Worm (Caenorhabditis elegans) whole organism, L4 larva: ENCODE measurements around the gene str-87.

ENCODE experiments used
- T26A8.4 ChIP-seq: fragments of 200-800 bp; sonication (Bioruptor generic); IDR thresholded peaks from 2 replicates; pipeline ENCODE4 v1.3.6; 2022; ENCODE audit warnings: missing genetic modification characterization, missing compliant biosample characterization
- Y105C5A.15 ChIP-seq: fragments of 200-800 bp; sonication (Bioruptor generic); IDR thresholded peaks from 2 replicates; pipeline ENCODE4 v1.3.6; 2022; ENCODE audit warnings: missing genetic modification characterization, missing compliant biosample characterization
- Y75B8A.6 ChIP-seq: fragments of 200-800 bp; sonication (Bioruptor generic); IDR thresholded peaks from 2 replicates; pipeline ENCODE4 v1.3.6; 2022; ENCODE audit warnings: missing genetic modification reagents, missing genetic modification characterization, missing compliant biosample characterization
- ZK546.5 ChIP-seq, 2 experiments: sonication (generic microtip); optimal IDR thresholded peaks; 2 replicates each; lab custom pipeline; 2017; ENCODE audit warnings: missing biosample characterization in 2 of 2, missing genetic modification characterization in 2 of 2
- ceh-28 ChIP-seq: fragments of 150-350 bp; optimal IDR thresholded peaks from 2 replicates; lab custom pipeline; 2014; ENCODE audit warnings: missing biosample characterization, missing genetic modification reagents, missing genetic modification characterization
- ceh-62 ChIP-seq: sonication (generic microtip); optimal IDR thresholded peaks from 2 replicates; lab custom pipeline; 2017; ENCODE audit warnings: missing biosample characterization, missing genetic modification characterization
- ceh-82 ChIP-seq: sonication (generic microtip); optimal IDR thresholded peaks from 2 replicates; lab custom pipeline; 2017; ENCODE audit warnings: missing biosample characterization, missing genetic modification characterization
- daf-12 ChIP-seq: fragments of 150-350 bp; optimal IDR thresholded peaks from 2 replicates; lab custom pipeline; 2014; ENCODE audit warnings: missing biosample characterization, missing genetic modification reagents, missing genetic modification characterization
- daf-16 ChIP-seq, 3 experiments: sonication (generic microtip); optimal IDR thresholded peaks; 2 replicates each; lab custom pipeline; 2016 to 2017; ENCODE audit warnings: missing genetic modification characterization in 3 of 3, missing genetic modification reagents in 3 of 3, mild to moderate bottlenecking in 2 of 3, missing compliant biosample characterization in 2 of 3, missing biosample characterization in 1 of 3, moderate library complexity in 1 of 3
- daf-8 ChIP-seq: fragments of 200-800 bp; sonication (Bioruptor generic); IDR thresholded peaks from 2 replicates; pipeline ENCODE4 v1.3.6; 2022; ENCODE audit warnings: missing genetic modification characterization, missing compliant biosample characterization
- dmd-6 ChIP-seq: fragments of 200-800 bp; sonication (Bioruptor generic); IDR thresholded peaks from 2 replicates; pipeline ENCODE4 v1.3.6; 2022; ENCODE audit warnings: missing genetic modification reagents, missing genetic modification characterization, missing compliant biosample characterization
- dmd-8 ChIP-seq: fragments of 200-800 bp; sonication (Bioruptor generic); IDR thresholded peaks from 2 replicates; pipeline ENCODE4 v1.3.6; 2022; ENCODE audit warnings: missing genetic modification characterization, missing compliant biosample characterization
- duxl-1 ChIP-seq: sonication (generic microtip); optimal IDR thresholded peaks from 2 replicates; lab custom pipeline; 2016; ENCODE audit warnings: mild to moderate bottlenecking, missing genetic modification characterization, moderate library complexity, missing compliant biosample characterization; ENCODE audit not compliant: poor library complexity
- dve-1 ChIP-seq: sonication (generic microtip); optimal IDR thresholded peaks from 2 replicates; lab custom pipeline; 2017; ENCODE audit warnings: antibody characterized with exemption, mild to moderate bottlenecking, missing genetic modification characterization, missing compliant biosample characterization; ENCODE audit not compliant: insufficient read depth
- egl-43 ChIP-seq: fragments of 200-800 bp; sonication (Bioruptor generic); IDR thresholded peaks from 2 replicates; pipeline ENCODE4 v1.3.6; 2022; ENCODE audit warnings: missing genetic modification reagents, missing genetic modification characterization, missing compliant biosample characterization
- fos-1 ChIP-seq: fragments of 150-350 bp; optimal IDR thresholded peaks from 2 replicates; lab custom pipeline; 2014; ENCODE audit warnings: missing biosample characterization, missing genetic modification characterization
- gei-8 ChIP-seq: fragments of 200-800 bp; sonication (Bioruptor generic); optimal IDR thresholded peaks from 2 replicates; lab custom pipeline; 2018; ENCODE audit warnings: mild to moderate bottlenecking, missing genetic modification characterization, missing compliant biosample characterization
- hif-1 ChIP-seq, 2 experiments: sonication (generic microtip); optimal IDR thresholded peaks; 2 replicates each; lab custom pipeline; 2016 to 2017; ENCODE audit warnings: missing compliant biosample characterization in 2 of 2, missing genetic modification characterization in 2 of 2, missing genetic modification reagents in 2 of 2, missing genotype in 2 of 2, mild to moderate bottlenecking in 1 of 2
- hlh-11 ChIP-seq: fragments of 200-800 bp; sonication (Bioruptor generic); optimal IDR thresholded peaks from 2 replicates; lab custom pipeline; 2018; ENCODE audit warnings: mild to moderate bottlenecking, missing genetic modification characterization, missing compliant biosample characterization
- hlh-30 ChIP-seq: sonication (generic microtip); optimal IDR thresholded peaks from 2 replicates; lab custom pipeline; 2017; ENCODE audit warnings: antibody characterized with exemption, mild to moderate bottlenecking, missing genetic modification characterization, missing compliant biosample characterization; ENCODE audit not compliant: insufficient read depth
- lim-7 ChIP-seq: fragments of 200-800 bp; sonication (Bioruptor generic); IDR thresholded peaks from 2 replicates; pipeline ENCODE4 v1.3.6; 2022; ENCODE audit warnings: missing genetic modification characterization, missing compliant biosample characterization
- lin-1 ChIP-seq: fragments of 200-800 bp; sonication (Bioruptor generic); IDR thresholded peaks from 2 replicates; pipeline ENCODE4 v1.3.6; 2022; ENCODE audit warnings: missing genetic modification reagents, missing genetic modification characterization, missing compliant biosample characterization
- lin-13 ChIP-seq: fragments of 150-350 bp; optimal IDR thresholded peaks from 2 replicates; lab custom pipeline; 2014; ENCODE audit warnings: missing biosample characterization, missing genetic modification reagents, missing genetic modification characterization
- lin-15B ChIP-seq: fragments of 150-350 bp; sonication (generic microtip); optimal IDR thresholded peaks from 3 replicates; lab custom pipeline; 2014; ENCODE audit warnings: missing biosample characterization, missing genetic modification characterization
- lin-39 ChIP-seq: fragments of 150-350 bp; optimal IDR thresholded peaks from 2 replicates; lab custom pipeline; 2014; ENCODE audit warnings: missing biosample characterization, missing genetic modification reagents, missing genetic modification characterization
- lsy-2 ChIP-seq, 2 experiments: fragments of 150-350 bp in 1 of 2; sonication (generic microtip) in 1 of 2; optimal IDR thresholded peaks; 2 replicates each; lab custom pipeline; 2014 to 2017; ENCODE audit warnings: missing biosample characterization in 2 of 2, missing genetic modification characterization in 2 of 2
- madf-9 ChIP-seq: fragments of 200-800 bp; sonication (Bioruptor generic); conservative IDR thresholded peaks from 2 replicates; pipeline ENCODE4 v1.3.6; 2022; ENCODE audit warnings: missing genetic modification reagents, missing genetic modification characterization, missing compliant biosample characterization
- mep-1 ChIP-seq: fragments of 150-350 bp; sonication (generic microtip); optimal IDR thresholded peaks from 3 replicates; lab custom pipeline; 2014; ENCODE audit warnings: missing biosample characterization, missing genetic modification characterization
- mes-2 ChIP-seq: sonication (generic microtip); optimal IDR thresholded peaks from 2 replicates; lab custom pipeline; 2016; ENCODE audit warnings: missing genotype, mild to moderate bottlenecking, missing genetic modification characterization, missing compliant biosample characterization; ENCODE audit not compliant: poor library complexity, severe bottlenecking
- mxl-2 ChIP-seq: fragments of 200-800 bp; sonication (Bioruptor generic); conservative IDR thresholded peaks from 2 replicates; pipeline ENCODE4 v1.3.6; 2022; ENCODE audit warnings: missing genetic modification reagents, missing genetic modification characterization, missing compliant biosample characterization
- nhr-102 ChIP-seq: sonication (generic microtip); optimal IDR thresholded peaks from 2 replicates; lab custom pipeline; 2016; ENCODE audit warnings: mild to moderate bottlenecking, missing genetic modification characterization, moderate library complexity, missing compliant biosample characterization
- nhr-237 ChIP-seq: sonication (generic microtip); optimal IDR thresholded peaks from 2 replicates; lab custom pipeline; 2017; ENCODE audit warnings: missing biosample characterization, missing genetic modification characterization
- nhr-25 ChIP-seq: sonication (generic microtip); optimal IDR thresholded peaks from 2 replicates; lab custom pipeline; 2017; ENCODE audit warnings: missing genetic modification characterization, mild to moderate bottlenecking, missing compliant biosample characterization, antibody characterized with exemption, moderate library complexity, borderline replicate concordance; ENCODE audit not compliant: insufficient read depth
- nhr-28 ChIP-seq: fragments of 150-350 bp; optimal IDR thresholded peaks from 2 replicates; lab custom pipeline; 2014; ENCODE audit warnings: missing biosample characterization, missing genetic modification characterization
- nhr-42 ChIP-seq: fragments of 200-800 bp; sonication (Bioruptor generic); IDR thresholded peaks from 2 replicates; pipeline ENCODE4 v1.3.6; 2022; ENCODE audit warnings: missing genetic modification characterization, missing compliant biosample characterization
- nhr-48 ChIP-seq: sonication (generic microtip); optimal IDR thresholded peaks from 2 replicates; lab custom pipeline; 2016; ENCODE audit warnings: mild to moderate bottlenecking, missing genetic modification characterization, missing compliant biosample characterization
- nhr-77 ChIP-seq: fragments of 150-350 bp; optimal IDR thresholded peaks from 2 replicates; lab custom pipeline; 2014; ENCODE audit warnings: missing biosample characterization, missing genetic modification characterization
- php-3 ChIP-seq: fragments of 200-800 bp; sonication (Bioruptor generic); IDR thresholded peaks from 2 replicates; pipeline ENCODE4 v1.3.6; 2022; ENCODE audit warnings: missing genetic modification reagents, missing genetic modification characterization, missing compliant biosample characterization
- pqm-1 ChIP-seq: sonication (generic microtip); optimal IDR thresholded peaks from 2 replicates; lab custom pipeline; 2017; ENCODE audit warnings: missing biosample characterization, missing genetic modification characterization
- rbr-2 ChIP-seq: sonication (generic microtip); optimal IDR thresholded peaks from 2 replicates; lab custom pipeline; 2016; ENCODE audit warnings: missing genotype, missing genetic modification characterization, missing compliant biosample characterization
- tag-97 ChIP-seq: fragments of 200-800 bp; sonication (Bioruptor generic); IDR thresholded peaks from 2 replicates; pipeline ENCODE4 v1.3.6; 2022; ENCODE audit warnings: missing genetic modification characterization, missing compliant biosample characterization
- unc-130 ChIP-seq: sonication (generic microtip); optimal IDR thresholded peaks from 2 replicates; lab custom pipeline; 2016; ENCODE audit warnings: missing genetic modification reagents, missing genetic modification characterization, missing compliant biosample characterization
- unc-39 ChIP-seq: sonication (generic microtip); optimal IDR thresholded peaks from 2 replicates; lab custom pipeline; 2017; ENCODE audit warnings: missing biosample characterization, missing genetic modification characterization
- unc-62 ChIP-seq, 3 experiments: fragments of 150-350 bp in 1 of 3; sonication (generic microtip); optimal IDR thresholded peaks in 2 of 3; peaks in 1 of 3; 1 replicate in 1 of 3; 2 replicates in 2 of 3; lab custom pipeline; 2014 to 2017; ENCODE audit warnings: missing biosample characterization in 3 of 3, missing genetic modification characterization in 3 of 3, missing genetic modification reagents in 3 of 3, missing genotype in 1 of 3
- vab-7 ChIP-seq: fragments of 200-800 bp; sonication (Bioruptor generic); IDR thresholded peaks from 2 replicates; pipeline ENCODE4 v1.3.6; 2022; ENCODE audit warnings: missing genetic modification reagents, missing genetic modification characterization, missing compliant biosample characterization
- ztf-7 ChIP-seq: fragments of 150-350 bp; optimal IDR thresholded peaks from 2 replicates; lab custom pipeline; 2014; ENCODE audit warnings: missing biosample characterization, missing genetic modification characterization

Gene str-87

ce11 chrV:8980845-8981244, 7.2 kb downstream of the str-87 start, which contains the start of gene str-84:
TSS of gene str-84 (minus strand) at chrV:8980945.
- TF ChIP-seq lin-1 (GFP tag; lab: Robert Waterston, UW) (no peak), unc-130 (GFP tag; lab: Kevin White, UChicago) (no peak), rbr-2 (tag; lab: Kevin White, UChicago) (no peak), nhr-42 (no peak), nhr-102 (tag; lab: Kevin White, UChicago) (no peak), hlh-30 (tag; lab: Kevin White, UChicago) (no peak), daf-16 (GFP tag; optimal IDR thresholded peaks at IDR 0.05; lab: Kevin White, UChicago) (no peak), daf-16 (tag; optimal IDR thresholded peaks at IDR 0.05; lab: Kevin White, UChicago) (no peak), daf-8 (no peak), duxl-1 (no peak), lin-39 (tag; lab: Kevin White, UChicago) (no peak), lim-7 (GFP tag; lab: Robert Waterston, UW) (no peak), tag-97 (GFP tag; lab: Robert Waterston, UW) (no peak)

ce11 chrV:8977895-8978294, 10.1 kb downstream of the str-87 start:
- TF ChIP-seq T26A8.4 (no peak), rbr-2 (tag; lab: Kevin White, UChicago) (no peak), lin-39 (tag; lab: Kevin White, UChicago) (no peak), lin-13 (no peak), ZK546.5 (tag; optimal IDR thresholded peaks at IDR 0.05; lab: Kevin White, UChicago) (no peak), duxl-1 (no peak), ceh-82 (no peak), ceh-62 (tag; lab: Kevin White, UChicago) (no peak), ceh-28 (tag; lab: Kevin White, UChicago) (no peak), fos-1 (tag; lab: Kevin White, UChicago) (no peak), nhr-102 (tag; lab: Kevin White, UChicago) (no peak), pqm-1 (tag; lab: Kevin White, UChicago) (peak; percentile 46), madf-9 (no peak), Y105C5A.15 (GFP tag; lab: Robert Waterston, UW) (no peak), Y75B8A.6 (GFP tag; lab: Robert Waterston, UW) (no peak), egl-43 (GFP tag; lab: Robert Waterston, UW) (no peak), vab-7 (no peak), php-3 (GFP tag; lab: Robert Waterston, UW) (0 out of 2 replicates have a peak, but pooled peaks have one; percentile 14), nhr-25 (tag; lab: Kevin White, UChicago) (no peak), daf-16 (GFP tag; optimal IDR thresholded peaks at IDR 0.05; lab: Kevin White, UChicago) (no peak), daf-16 (tag; optimal IDR thresholded peaks at IDR 0.05; lab: Kevin White, UChicago) (peak; percentile 66), dmd-8 (GFP tag; lab: Robert Waterston, UW) (no peak), gei-8 (GFP tag; lab: Kevin White, UChicago) (no peak), ztf-7 (tag; lab: Kevin White, UChicago) (no peak), hif-1 (tag; optimal IDR thresholded peaks at IDR 0.05; lab: Kevin White, UChicago) (no peak)
- TF ChIP-seq, all 104 proteins: peak for 3

ce11 chrV:8974889-8975422, 13.0 kb downstream of the str-87 start, which contains the start of gene nhr-143:
TSS of gene nhr-143 (minus strand) at chrV:8974939.
- no peak for TF ChIP-seq nhr-48 (tag; lab: Kevin White, UChicago)
- TF ChIP-seq pqm-1 (tag; lab: Kevin White, UChicago), result peak; percentile 41
- TF ChIP-seq mxl-2 (GFP tag; lab: Robert Waterston, UW), result no peak
- TF ChIP-seq nhr-237 (tag; lab: Kevin White, UChicago), result no peak
- peak; percentile 61 for TF ChIP-seq dve-1
- peak; percentile 47 for TF ChIP-seq hlh-11
- peak in 1 of 2 experiments; percentile 17 for TF ChIP-seq lsy-2 (tag; optimal IDR thresholded peaks at IDR 0.05; lab: Kevin White, UChicago)
- no peak for TF ChIP-seq daf-12 (tag; lab: Kevin White, UChicago)
- no peak for TF ChIP-seq unc-39 (tag; lab: Kevin White, UChicago)
- TF ChIP-seq dmd-6 (GFP tag; lab: Robert Waterston, UW), result peak; percentile 50
- TF ChIP-seq nhr-28, result peak; percentile 43
- no peak for TF ChIP-seq mes-2
- peak in 1 of 2 experiments; percentile 10 for TF ChIP-seq unc-62 (GFP tag; optimal IDR thresholded peaks at IDR 0.05 in 1 of 2; lab: Kevin White, UChicago)
- TF ChIP-seq unc-62 (tag; optimal IDR thresholded peaks at IDR 0.05; lab: Kevin White, UChicago), result no peak
- no peak for TF ChIP-seq lin-15B (tag; lab: Kevin White, UChicago)
- TF ChIP-seq daf-16 (GFP tag; optimal IDR thresholded peaks at IDR 0.05; lab: Kevin White, UChicago), result no peak
- peak; percentile 27 for TF ChIP-seq daf-16 (tag; optimal IDR thresholded peaks at IDR 0.05; lab: Kevin White, UChicago)
- peak; percentile 31 for TF ChIP-seq nhr-77 (tag; lab: Kevin White, UChicago)
- TF ChIP-seq mep-1 (tag; lab: Kevin White, UChicago), result peak; percentile 11
